Fruit fly (Drosophila melanogaster): ENCODE data around the gene CRMP.
A peak's percentile ranks its signal among the peaks of the same experiment; 100 is the strongest.

Gene CRMP

DNA sequence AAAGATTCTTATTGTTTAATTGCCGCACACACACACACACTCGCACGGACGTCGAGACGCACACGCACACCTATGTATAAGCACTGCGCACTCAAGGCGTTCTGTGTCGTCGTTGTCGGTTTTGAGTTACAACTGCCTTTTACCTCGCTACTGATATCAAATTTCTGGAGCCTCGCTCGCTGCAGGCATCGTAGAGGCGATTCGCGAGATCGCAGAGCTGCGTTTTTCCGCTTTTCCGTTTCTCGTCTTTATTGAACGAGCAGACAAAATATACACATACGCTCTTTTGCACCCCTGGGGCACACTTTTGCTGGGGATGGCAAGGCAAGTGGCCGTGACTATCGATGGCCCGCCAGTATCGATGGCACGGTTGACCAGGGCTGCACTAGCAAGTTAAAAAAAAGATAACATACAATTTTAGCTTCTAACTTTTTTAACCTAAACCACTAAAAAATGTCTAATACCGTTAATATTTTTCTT, 23.4 kb upstream of the CRMP start, which contains the start of gene CG2519 (continued):
- TF ChIP-seq MBD-R2 (GFP tag; IDR thresholded peaks at IDR 0.05): peak; percentile 85
- TF ChIP-seq CG4282 (GFP tag; optimal IDR thresholded peaks at IDR 0.05): peak; percentile 48
- TF ChIP-seq hbn (GFP tag; IDR thresholded peaks at IDR 0.05; ENCODE audit: partially characterized antibody): peak; percentile 80
- TF ChIP-seq CG32532 (GFP tag; IDR thresholded peaks at IDR 0.05): peak; percentile 81
- peak; percentile 14 for TF ChIP-seq CG12299 (tag; optimal IDR thresholded peaks at IDR 0.05)
- peak; percentile 4; the same call in 1 of the 2 replicates for TF ChIP-seq Drgx (GFP tag; IDR thresholded peaks at IDR 0.05)
- no peak for TF ChIP-seq pita (GFP tag; optimal IDR thresholded peaks at IDR 0.05)
- TF ChIP-seq CG7271 (tag; optimal IDR thresholded peaks at IDR 0.05): no peak
- TF ChIP-seq btn (GFP tag; optimal IDR thresholded peaks at IDR 0.05): no peak
- TF ChIP-seq CG11456 (GFP tag; IDR thresholded peaks at IDR 0.05): peak; percentile 85
- no peak for TF ChIP-seq pan (optimal IDR thresholded peaks at IDR 0.05)
- peak in 1 of 2 experiments; percentile 51 for TF ChIP-seq pan (GFP tag; optimal IDR thresholded peaks at IDR 0.05 in 1 of 2, IDR thresholded peaks at IDR 0.05 in 1 of 2)
- TF ChIP-seq CG3065 (GFP tag; optimal IDR thresholded peaks at IDR 0.05): no peak
- TF ChIP-seq CG12942 (GFP tag; optimal IDR thresholded peaks at IDR 0.05): peak; percentile 42
- peak; percentile 77 for TF ChIP-seq Ets97D (GFP tag; optimal IDR thresholded peaks at IDR 0.05)
- no peak for TF ChIP-seq CG7839 (tag; optimal IDR thresholded peaks at IDR 0.05)
- peak; percentile 39 for TF ChIP-seq CG4820 (GFP tag; optimal IDR thresholded peaks at IDR 0.05)
- TF ChIP-seq CG6765 (GFP tag; optimal IDR thresholded peaks at IDR 0.05): no peak
- peak; percentile 92 for TF ChIP-seq ato (GFP tag; IDR thresholded peaks at IDR 0.05; ENCODE audit: partially characterized antibody)
- peak; percentile 45 for TF ChIP-seq az2 (GFP tag; optimal IDR thresholded peaks at IDR 0.05)
- no peak for TF ChIP-seq CG18599 (GFP tag; optimal IDR thresholded peaks at IDR 0.05)
- TF ChIP-seq Opbp (GFP tag; IDR thresholded peaks at IDR 0.05; ENCODE audit: partially characterized antibody): peak; percentile 96
- TF ChIP-seq Ravus (GFP tag; IDR thresholded peaks at IDR 0.05): no peak; the same call in 1 of the 2 replicates
- peak; percentile 41 for TF ChIP-seq trh (GFP tag; optimal IDR thresholded peaks at IDR 0.05)
- no peak for TF ChIP-seq CG10431 (GFP tag; optimal IDR thresholded peaks at IDR 0.05)
- no peak for TF ChIP-seq lov (optimal IDR thresholded peaks at IDR 0.05)
- 0 out of 3 replicates have a peak, but pooled peaks have one; percentile 53 for TF ChIP-seq lov (GFP tag; IDR thresholded peaks at IDR 0.05)
- no peak for TF ChIP-seq wor (GFP tag; IDR thresholded peaks at IDR 0.05)
- TF ChIP-seq Atf3 (GFP tag; optimal IDR thresholded peaks at IDR 0.05): peak; percentile 41
- TF ChIP-seq psq (GFP tag; optimal IDR thresholded peaks at IDR 0.05): no peak
- no peak for TF ChIP-seq klu (GFP tag; IDR thresholded peaks at IDR 0.05)
- TF ChIP-seq tx (GFP tag; optimal IDR thresholded peaks at IDR 0.05): peak; percentile 22
- no peak for TF ChIP-seq odd (GFP tag; optimal IDR thresholded peaks at IDR 0.05)
- TF ChIP-seq gsb (GFP tag; IDR thresholded peaks at IDR 0.05): peak; percentile 31; the same call in 1 of the 2 replicates
- peak; percentile 39; the same call in 1 of the 2 replicates for TF ChIP-seq CG31224 (GFP tag; IDR thresholded peaks at IDR 0.05)
- TF ChIP-seq CG30020 (tag; optimal IDR thresholded peaks at IDR 0.05): peak; percentile 79
- peak; percentile 36 for TF ChIP-seq CG1647 (GFP tag; optimal IDR thresholded peaks at IDR 0.05)
- peak; percentile 57 for TF ChIP-seq CG10267 (tag; optimal IDR thresholded peaks at IDR 0.05)
- peak in 1 of 2 experiments; percentile 51 for TF ChIP-seq Hr51 (GFP tag; optimal IDR thresholded peaks at IDR 0.05)
- no peak for TF ChIP-seq gem (tag; optimal IDR thresholded peaks at IDR 0.05)
- peak; percentile 70 for TF ChIP-seq CG10366 (GFP tag; IDR thresholded peaks at IDR 0.05)
- TF ChIP-seq pros (GFP tag; optimal IDR thresholded peaks at IDR 0.05): peak; percentile 65
- TF ChIP-seq CG10959 (GFP tag; IDR thresholded peaks at IDR 0.05): peak; percentile 34; the same call in 1 of the 2 replicates
- no peak for TF ChIP-seq ara (GFP tag; IDR thresholded peaks at IDR 0.05)
- peak; percentile 61 for TF ChIP-seq tin (GFP tag; optimal IDR thresholded peaks at IDR 0.05)
- no peak for TF ChIP-seq fd3F (GFP tag; optimal IDR thresholded peaks at IDR 0.05)
- TF ChIP-seq CG18476 (GFP tag; optimal IDR thresholded peaks at IDR 0.05): no peak
- peak; percentile 11 for TF ChIP-seq p53 (GFP tag; optimal IDR thresholded peaks at IDR 0.05)
- TF ChIP-seq Sin3A (optimal IDR thresholded peaks at IDR 0.05): peak; percentile 57
- TF ChIP-seq tup (GFP tag; optimal IDR thresholded peaks at IDR 0.05): peak; percentile 14
- TF ChIP-seq ac (GFP tag; optimal IDR thresholded peaks at IDR 0.05): peak; percentile 10
